Fruit fly (Drosophila melanogaster) whole organism, embryonic: ENCODE results near the gene wdb.

Experiments used
- B-H2 ChIP-seq: fragments of 200-800 bp; sonication (Bioruptor generic); optimal IDR thresholded peaks from 2 replicates; lab custom pipeline; 2018; ENCODE audit warnings: missing biosample characterization, mild to moderate bottlenecking, missing genetic modification characterization
- Blimp-1 ChIP-seq: fragments of 200-800 bp; sonication (Bioruptor generic); optimal IDR thresholded peaks from 3 replicates; lab custom pipeline; 2018; ENCODE audit warnings: missing biosample characterization, missing genetic modification characterization, mild to moderate bottlenecking, moderate library complexity, missing genetic modification reagents
- CG10565 ChIP-seq: fragments of 200-800 bp; sonication (Bioruptor generic); optimal IDR thresholded peaks from 3 replicates; lab custom pipeline; 2016; ENCODE audit warnings: missing biosample characterization, mild to moderate bottlenecking, missing genetic modification characterization
- CG11504 ChIP-seq: fragments of 200-800 bp; sonication (Bioruptor generic); optimal IDR thresholded peaks from 3 replicates; lab custom pipeline; 2019; ENCODE audit warnings: missing biosample characterization, mild to moderate bottlenecking, missing genetic modification characterization, moderate library complexity
- CG12391 ChIP-seq: fragments of 200-800 bp; sonication (Bioruptor generic); optimal IDR thresholded peaks from 3 replicates; lab custom pipeline; 2018; ENCODE audit warnings: missing biosample characterization, mild to moderate bottlenecking, missing genetic modification characterization, moderate library complexity
- CG12744 ChIP-seq: fragments of 200-800 bp; sonication (Bioruptor generic); optimal IDR thresholded peaks from 2 replicates; lab custom pipeline; 2016; ENCODE audit warnings: missing biosample characterization, missing genetic modification characterization
- CG12769 ChIP-seq: fragments of 200-800 bp; sonication (Bioruptor generic); optimal IDR thresholded peaks from 2 replicates; lab custom pipeline; 2019; ENCODE audit warnings: missing biosample characterization, mild to moderate bottlenecking, missing genetic modification characterization, moderate library complexity
- CG13287 ChIP-seq: fragments of 200-800 bp; sonication (Bioruptor generic); IDR thresholded peaks from 2 replicates; pipeline ENCODE4 v1.3.6; 2022; ENCODE audit warnings: missing biosample characterization, missing genetic modification characterization; ENCODE audit not compliant: partially characterized antibody
- CG13775 ChIP-seq: fragments of 200-800 bp; sonication (Bioruptor generic); optimal IDR thresholded peaks from 3 replicates; lab custom pipeline; 2017; ENCODE audit warnings: missing biosample characterization, mild to moderate bottlenecking, missing genetic modification characterization
- CG13894 ChIP-seq: fragments of 200-800 bp; sonication (Bioruptor generic); optimal IDR thresholded peaks from 3 replicates; lab custom pipeline; 2018; ENCODE audit warnings: missing biosample characterization, mild to moderate bottlenecking, missing genetic modification characterization, moderate library complexity
- CG15601 ChIP-seq: fragments of 200-800 bp; sonication (Bioruptor generic); optimal IDR thresholded peaks from 3 replicates; lab custom pipeline; 2019; ENCODE audit warnings: missing biosample characterization, mild to moderate bottlenecking, missing genetic modification characterization, moderate library complexity
- CG17186 ChIP-seq: fragments of 200-800 bp; sonication (Bioruptor generic); optimal IDR thresholded peaks from 3 replicates; lab custom pipeline; 2017; ENCODE audit warnings: missing biosample characterization, missing genetic modification reagents, missing genetic modification characterization
- CG17328 ChIP-seq: fragments of 200-800 bp; sonication (Bioruptor generic); IDR thresholded peaks from 2 replicates; pipeline ENCODE4 v1.3.6; 2022; ENCODE audit warnings: missing biosample characterization, missing genetic modification characterization
- CG30431 ChIP-seq: fragments of 200-800 bp; sonication (Bioruptor generic); optimal IDR thresholded peaks from 2 replicates; lab custom pipeline; 2017; ENCODE audit warnings: missing biosample characterization, missing genetic modification characterization
- CG31224 ChIP-seq: fragments of 200-800 bp; sonication (Bioruptor generic); IDR thresholded peaks from 2 replicates; pipeline ENCODE4 v1.3.6; 2022; ENCODE audit warnings: missing biosample characterization, missing genetic modification characterization
- CG42726 ChIP-seq: fragments of 200-800 bp; sonication (Bioruptor generic); IDR thresholded peaks from 2 replicates; pipeline ENCODE4 v1.3.6; 2022; ENCODE audit warnings: missing biosample characterization, missing genetic modification characterization; ENCODE audit not compliant: partially characterized antibody
- CG5245 ChIP-seq: fragments of 200-800 bp; sonication (Bioruptor generic); optimal IDR thresholded peaks from 3 replicates; lab custom pipeline; 2016; ENCODE audit warnings: missing biosample characterization, missing genetic modification characterization
- CG6689 ChIP-seq: fragments of 200-800 bp; sonication (Bioruptor generic); IDR thresholded peaks from 2 replicates; pipeline ENCODE4 v1.3.6; 2022; ENCODE audit warnings: missing biosample characterization, missing genetic modification characterization
- Eip74EF ChIP-seq, 2 experiments: fragments of 200-800 bp in 1 of 2; fragments of >200 bp in 1 of 2; sonication (Bioruptor generic) in 1 of 2; optimal IDR thresholded peaks; 2 replicates each; lab custom pipeline; 2017 to 2019; ENCODE audit warnings: missing biosample characterization in 2 of 2, missing genetic modification characterization in 2 of 2, mild to moderate bottlenecking in 1 of 2, moderate library complexity in 1 of 2
- Ets97D ChIP-seq: fragments of 200-800 bp; sonication (Bioruptor generic); optimal IDR thresholded peaks from 3 replicates; lab custom pipeline; 2016; ENCODE audit warnings: missing biosample characterization, missing genetic modification characterization
- Gsc ChIP-seq: fragments of 200-800 bp; sonication (Bioruptor generic); IDR thresholded peaks from 2 replicates; pipeline ENCODE4 v1.3.6; 2022; ENCODE audit warnings: missing biosample characterization, missing genetic modification characterization
- HmgZ ChIP-seq: fragments of 200-800 bp; sonication (Bioruptor generic); optimal IDR thresholded peaks from 2 replicates; lab custom pipeline; 2018; ENCODE audit warnings: missing biosample characterization, mild to moderate bottlenecking, missing genetic modification characterization
- Mad ChIP-seq: fragments of 200-800 bp; sonication (Bioruptor generic); optimal IDR thresholded peaks from 2 replicates; lab custom pipeline; 2016; ENCODE audit warnings: missing biosample characterization, missing genetic modification characterization
- Nf-YC ChIP-seq: fragments of 200-800 bp; optimal IDR thresholded peaks from 3 replicates; lab custom pipeline; 2019; ENCODE audit warnings: missing biosample characterization, mild to moderate bottlenecking, missing genetic modification characterization, moderate library complexity
- Pdp1 ChIP-seq, 2 experiments: fragments of 200-800 bp; sonication (Bioruptor generic); optimal IDR thresholded peaks; 3 replicates each; lab custom pipeline; 2016; ENCODE audit warnings: missing biosample characterization in 2 of 2, missing genetic modification characterization in 2 of 2, mild to moderate bottlenecking in 1 of 2, moderate library complexity in 1 of 2
- Spps ChIP-seq: fragments of 200-800 bp; sonication (Bioruptor generic); optimal IDR thresholded peaks from 2 replicates; lab custom pipeline; 2018; ENCODE audit warnings: missing biosample characterization, mild to moderate bottlenecking, missing genetic modification characterization
- Xrp1 ChIP-seq: fragments of 200-800 bp; sonication (Bioruptor generic); IDR thresholded peaks from 2 replicates; pipeline ENCODE4 v1.3.6; 2022; ENCODE audit warnings: missing biosample characterization, missing genetic modification characterization
- al ChIP-seq: fragments of 200-800 bp; sonication (Bioruptor generic); IDR thresholded peaks from 2 replicates; pipeline ENCODE4 v1.3.6; 2022; ENCODE audit warnings: missing biosample characterization, missing genetic modification characterization
- ase ChIP-seq: fragments of 200-800 bp; sonication (Bioruptor generic); IDR thresholded peaks from 3 replicates; pipeline ENCODE4 v1.3.6; 2022; ENCODE audit warnings: missing biosample characterization, missing genetic modification characterization
- cato ChIP-seq: fragments of 200-800 bp; sonication (Bioruptor generic); optimal IDR thresholded peaks from 2 replicates; lab custom pipeline; 2016; ENCODE audit warnings: missing biosample characterization, missing genetic modification characterization, borderline replicate concordance
- crp ChIP-seq, 2 experiments: fragments of 200-800 bp; sonication (Bioruptor generic); optimal IDR thresholded peaks; 2 replicates in 1 of 2; 3 replicates in 1 of 2; lab custom pipeline; 2017; ENCODE audit warnings: missing biosample characterization in 2 of 2, missing genetic modification characterization in 2 of 2, mild to moderate bottlenecking in 1 of 2, moderate library complexity in 1 of 2
- cwo ChIP-seq: fragments of 200-800 bp; sonication (Bioruptor generic); optimal IDR thresholded peaks from 3 replicates; lab custom pipeline; 2017; ENCODE audit warnings: missing biosample characterization, missing genetic modification characterization, mild to moderate bottlenecking, moderate library complexity, missing genetic modification reagents
- da ChIP-seq: fragments of 200-800 bp; sonication (Bioruptor generic); optimal IDR thresholded peaks from 2 replicates; lab custom pipeline; 2016; ENCODE audit warnings: missing biosample characterization, missing genetic modification characterization
- dm ChIP-seq: fragments of 200-800 bp; sonication (Bioruptor generic); optimal IDR thresholded peaks from 3 replicates; lab custom pipeline; 2016; ENCODE audit warnings: missing biosample characterization, missing genetic modification characterization
- dmrt11E ChIP-seq: fragments of 200-800 bp; sonication (Bioruptor generic); optimal IDR thresholded peaks from 3 replicates; lab custom pipeline; 2018; ENCODE audit warnings: missing biosample characterization, mild to moderate bottlenecking, missing genetic modification characterization, moderate library complexity
- ems ChIP-seq: fragments of 200-800 bp; sonication (Bioruptor generic); optimal IDR thresholded peaks from 3 replicates; lab custom pipeline; 2016; ENCODE audit warnings: missing biosample characterization, missing genetic modification characterization
- esg ChIP-seq: fragments of 200-800 bp; sonication (Bioruptor generic); conservative IDR thresholded peaks from 2 replicates; pipeline ENCODE4 v1.3.6; 2022; ENCODE audit warnings: missing biosample characterization, missing genetic modification characterization
- fru ChIP-seq: fragments of >200 bp; optimal IDR thresholded peaks from 2 replicates; lab custom pipeline; 2017
- ham ChIP-seq: fragments of 200-800 bp; sonication (Bioruptor generic); IDR thresholded peaks from 2 replicates; pipeline ENCODE4 v1.3.6; 2022; ENCODE audit warnings: missing biosample characterization, missing genetic modification characterization
- jigr1 ChIP-seq: fragments of 200-800 bp; sonication (Bioruptor generic); IDR thresholded peaks from 3 replicates; pipeline ENCODE4 v1.3.6; 2022; ENCODE audit warnings: missing biosample characterization, missing genetic modification characterization
- nau ChIP-seq: fragments of 200-800 bp; sonication (Bioruptor generic); optimal IDR thresholded peaks from 3 replicates; lab custom pipeline; 2017; ENCODE audit warnings: missing biosample characterization, mild to moderate bottlenecking, missing genetic modification characterization, missing genetic modification reagents
- nmo ChIP-seq: fragments of 200-800 bp; sonication (Bioruptor generic); optimal IDR thresholded peaks from 2 replicates; lab custom pipeline; 2018; ENCODE audit warnings: missing biosample characterization, mild to moderate bottlenecking, missing genetic modification characterization, moderate library complexity
- org-1 ChIP-seq: fragments of 200-800 bp; sonication (Bioruptor generic); optimal IDR thresholded peaks from 2 replicates; lab custom pipeline; 2017; ENCODE audit warnings: missing biosample characterization, missing genetic modification characterization
- otp ChIP-seq: fragments of 200-800 bp; sonication (Bioruptor generic); IDR thresholded peaks from 3 replicates; pipeline ENCODE4, ENCODE4 v1.3.6; 2022; ENCODE audit warnings: missing biosample characterization, missing genetic modification characterization
- repo ChIP-seq: fragments of 200-800 bp; sonication (Bioruptor generic); optimal IDR thresholded peaks from 2 replicates; lab custom pipeline; 2016; ENCODE audit warnings: missing biosample characterization, missing genetic modification characterization
- sisA ChIP-seq: fragments of 200-800 bp; sonication (Bioruptor generic); IDR thresholded peaks from 2 replicates; pipeline ENCODE4 v1.3.6; 2022; ENCODE audit warnings: missing biosample characterization, missing genetic modification characterization
- stwl ChIP-seq: fragments of 200-800 bp; sonication (Bioruptor generic); optimal IDR thresholded peaks from 3 replicates; lab custom pipeline; 2018; ENCODE audit warnings: missing biosample characterization, mild to moderate bottlenecking, missing genetic modification characterization, moderate library complexity
- usp ChIP-seq: fragments of >200 bp; optimal IDR thresholded peaks from 2 replicates; lab custom pipeline; 2017; ENCODE audit warnings: missing biosample characterization, missing genetic modification characterization
- zen ChIP-seq: fragments of 200-800 bp; sonication (Bioruptor generic); optimal IDR thresholded peaks from 3 replicates; lab custom pipeline; 2018; ENCODE audit warnings: missing biosample characterization, mild to moderate bottlenecking, missing genetic modification characterization, moderate library complexity

The wdb gene

dm6 chr3R:27607218-27607929 is 25.3 kb upstream of the wdb start, which contains the start of the genes dsd and Tusp (continued):
- TF ChIP-seq org-1 (GFP tag; lab: Kevin White, UChicago) (peak; percentile 59), CG13287 (peak; percentile 57), CG11504 (tag; lab: Kevin White, UChicago) (peak; percentile 71), CG13775 (peak; percentile 74), al (GFP tag; lab: Robert Waterston, UW) (peak; percentile 69), CG13894 (tag; lab: Kevin White, UChicago) (peak; percentile 13), ase (GFP tag; lab: Robert Waterston, UW) (peak; percentile 61; the same call in 1 of the 3 replicates), CG31224 (peak; percentile 46; the same call in 1 of the 2 replicates), otp (GFP tag; lab: Robert Waterston, UW) (peak; percentile 58; the same call in 1 of the 3 replicates), CG6689 (peak; percentile 67), B-H2 (GFP tag; lab: Kevin White, UChicago) (peak; percentile 73), CG12769 (tag; lab: Kevin White, UChicago) (peak; percentile 57), cwo (GFP tag; lab: Kevin White, UChicago) (peak; percentile 51), zen (tag; lab: Kevin White, UChicago) (peak; percentile 48), Nf-YC (tag; lab: Kevin White, UChicago) (peak; percentile 65), ham (GFP tag; lab: Robert Waterston, UW) (no peak), CG17186 (no peak), Mad (GFP tag; lab: Kevin White, UChicago) (peak; percentile 69), Gsc (GFP tag; lab: Robert Waterston, UW) (no peak), CG10565 (no peak), CG42726 (0 out of 2 replicates have a peak, but pooled peaks have one; percentile 58), cato (GFP tag; lab: Kevin White, UChicago) (peak; percentile 59), fru (no peak), da (GFP tag; lab: Kevin White, UChicago) (peak; percentile 28), HmgZ (peak; percentile 69), repo (GFP tag; lab: Kevin White, UChicago) (peak; percentile 56), Ets97D (peak; percentile 79), CG17328 (GFP tag; lab: Robert Waterston, UW) (peak; percentile 70), crp (GFP tag; optimal IDR thresholded peaks at IDR 0.05; lab: Kevin White, UChicago) (peak in 1 of 2 experiments; percentile 55), CG30431 (peak; percentile 64), nau (GFP tag; lab: Kevin White, UChicago) (no peak), CG12391 (tag; lab: Kevin White, UChicago) (peak; percentile 81), usp (no peak), CG15601 (tag; lab: Kevin White, UChicago) (peak; percentile 61), Spps (no peak), sisA (GFP tag; lab: Robert Waterston, UW) (peak; percentile 82), dm (GFP tag; lab: Kevin White, UChicago) (peak; percentile 52), CG5245 (GFP tag; lab: Kevin White, UChicago) (peak; percentile 48), CG12744 (no peak), esg (0 out of 2 replicates have a peak, but pooled peaks have one; percentile 43), ems (GFP tag; lab: Kevin White, UChicago) (peak; percentile 64), dmrt11E (tag; lab: Kevin White, UChicago) (peak; percentile 65), nmo (GFP tag; lab: Kevin White, UChicago) (peak; percentile 79), jigr1 (GFP tag; lab: Robert Waterston, UW) (no peak), Xrp1 (GFP tag; lab: Robert Waterston, UW) (peak; percentile 79), Eip74EF (GFP tag; optimal IDR thresholded peaks at IDR 0.05; lab: Kevin White, UChicago) (no peak), stwl (tag; lab: Kevin White, UChicago) (peak; percentile 83), Pdp1 (GFP tag; optimal IDR thresholded peaks at IDR 0.05; lab: Kevin White, UChicago) (peak; percentile 58 to 77), Blimp-1 (GFP tag; lab: Kevin White, UChicago) (peak; percentile 61)
